Fruit fly (Drosophila melanogaster) whole organism, embryonic: ENCODE results near the gene CG32280.

Experiments used
- Adf1 ChIP-seq: fragments of 200-800 bp; sonication (Bioruptor generic); IDR thresholded peaks from 2 replicates; pipeline ENCODE4 v1.3.6; 2022; ENCODE audit warnings: missing biosample characterization, missing genetic modification characterization
- CG10565 ChIP-seq: fragments of 200-800 bp; sonication (Bioruptor generic); optimal IDR thresholded peaks from 3 replicates; lab custom pipeline; 2016; ENCODE audit warnings: missing biosample characterization, mild to moderate bottlenecking, missing genetic modification characterization
- CG11504 ChIP-seq: fragments of 200-800 bp; sonication (Bioruptor generic); optimal IDR thresholded peaks from 3 replicates; lab custom pipeline; 2019; ENCODE audit warnings: missing biosample characterization, mild to moderate bottlenecking, missing genetic modification characterization, moderate library complexity
- CG11696 ChIP-seq: fragments of 200-800 bp; sonication (Bioruptor generic); IDR thresholded peaks from 2 replicates; pipeline ENCODE4 v1.3.6; 2022; ENCODE audit warnings: missing biosample characterization, missing genetic modification characterization
- CG12071 ChIP-seq: fragments of 200-800 bp; sonication (Bioruptor generic); optimal IDR thresholded peaks from 3 replicates; lab custom pipeline; 2018; ENCODE audit warnings: missing biosample characterization, mild to moderate bottlenecking, missing genetic modification characterization
- CG12236 ChIP-seq: fragments of 200-800 bp; sonication (Bioruptor generic); optimal IDR thresholded peaks from 2 replicates; lab custom pipeline; 2016; ENCODE audit warnings: missing biosample characterization, missing genetic modification characterization
- CG1233 ChIP-seq: fragments of 200-800 bp; sonication (Bioruptor generic); optimal IDR thresholded peaks from 4 replicates; lab custom pipeline; 2018; ENCODE audit warnings: missing biosample characterization, mild to moderate bottlenecking, missing genetic modification characterization
- CG14441 ChIP-seq: fragments of 200-800 bp; sonication (Bioruptor generic); IDR thresholded peaks from 2 replicates; pipeline ENCODE4 v1.3.6; 2022; ENCODE audit warnings: missing biosample characterization, missing genetic modification characterization
- CG15514 ChIP-seq: fragments of 200-800 bp; sonication (Bioruptor generic); optimal IDR thresholded peaks from 3 replicates; lab custom pipeline; 2017; ENCODE audit warnings: missing biosample characterization, missing genetic modification characterization, mild to moderate bottlenecking, moderate library complexity, missing genetic modification reagents
- CG16863 ChIP-seq: fragments of 200-800 bp; sonication (Bioruptor generic); optimal IDR thresholded peaks from 3 replicates; lab custom pipeline; 2016; ENCODE audit warnings: missing biosample characterization, missing genetic modification characterization
- CG18011 ChIP-seq: fragments of 200-800 bp; sonication (Bioruptor generic); optimal IDR thresholded peaks from 2 replicates; lab custom pipeline; 2017; ENCODE audit warnings: missing biosample characterization, missing genetic modification characterization, mild to moderate bottlenecking, moderate library complexity, missing genotype
- CG18262 ChIP-seq: fragments of 200-800 bp; optimal IDR thresholded peaks from 3 replicates; lab custom pipeline; 2019; ENCODE audit warnings: missing biosample characterization, mild to moderate bottlenecking, missing genetic modification characterization, moderate library complexity
- CG18476 ChIP-seq: fragments of 200-800 bp; sonication (Bioruptor generic); optimal IDR thresholded peaks from 2 replicates; lab custom pipeline; 2016; ENCODE audit warnings: missing biosample characterization, mild to moderate bottlenecking, missing genetic modification characterization
- CG2129 ChIP-seq: fragments of 200-800 bp; sonication (Bioruptor generic); IDR thresholded peaks from 2 replicates; pipeline ENCODE4 v1.3.6; 2022; ENCODE audit warnings: missing biosample characterization, missing genetic modification characterization; ENCODE audit not compliant: partially characterized antibody
- CG2678 ChIP-seq: fragments of 200-800 bp; sonication (Bioruptor generic); optimal IDR thresholded peaks from 3 replicates; lab custom pipeline; 2019; ENCODE audit warnings: missing biosample characterization, mild to moderate bottlenecking, missing genetic modification characterization, moderate library complexity
- CG31365 ChIP-seq: fragments of 200-800 bp; sonication (Bioruptor generic); optimal IDR thresholded peaks from 2 replicates; lab custom pipeline; 2018; ENCODE audit warnings: missing biosample characterization, mild to moderate bottlenecking, missing genetic modification characterization
- CG3281 ChIP-seq: fragments of 200-800 bp; sonication (Bioruptor generic); optimal IDR thresholded peaks from 3 replicates; lab custom pipeline; 2017; ENCODE audit warnings: missing biosample characterization, mild to moderate bottlenecking, missing genetic modification characterization
- CG3995 ChIP-seq: fragments of 200-800 bp; sonication (Bioruptor generic); optimal IDR thresholded peaks from 3 replicates; lab custom pipeline; 2016; ENCODE audit warnings: missing biosample characterization, missing genetic modification characterization
- CG4424 ChIP-seq: fragments of 200-800 bp; sonication (Bioruptor generic); optimal IDR thresholded peaks from 3 replicates; lab custom pipeline; 2016; ENCODE audit warnings: missing biosample characterization, missing genetic modification characterization
- CG6689 ChIP-seq: fragments of 200-800 bp; sonication (Bioruptor generic); IDR thresholded peaks from 2 replicates; pipeline ENCODE4 v1.3.6; 2022; ENCODE audit warnings: missing biosample characterization, missing genetic modification characterization
- CG6854 ChIP-seq: fragments of 200-800 bp; sonication (Bioruptor generic); optimal IDR thresholded peaks from 3 replicates; lab custom pipeline; 2017; ENCODE audit warnings: missing biosample characterization, mild to moderate bottlenecking, missing genetic modification characterization
- CG7963 ChIP-seq: fragments of 200-800 bp; sonication (Bioruptor generic); IDR thresholded peaks from 3 replicates; pipeline ENCODE4 v1.3.6; 2022; ENCODE audit warnings: missing biosample characterization, missing genetic modification characterization; ENCODE audit not compliant: partially characterized antibody
- CG7987 ChIP-seq: fragments of 200-800 bp; sonication (Bioruptor generic); optimal IDR thresholded peaks from 2 replicates; lab custom pipeline; 2018; ENCODE audit warnings: missing biosample characterization, mild to moderate bottlenecking, missing genetic modification characterization, moderate library complexity
- CG8089 ChIP-seq: fragments of 200-800 bp; sonication (Bioruptor generic); optimal IDR thresholded peaks from 3 replicates; lab custom pipeline; 2016; ENCODE audit warnings: missing biosample characterization, missing genetic modification characterization
- CG8290 ChIP-seq, 3 experiments: fragments of 200-800 bp; sonication (Bioruptor generic); optimal IDR thresholded peaks; 2 replicates each; lab custom pipeline; 2016 to 2019; ENCODE audit warnings: missing biosample characterization in 3 of 3, missing genetic modification characterization in 3 of 3, mild to moderate bottlenecking in 2 of 3, moderate library complexity in 1 of 3
- CG8944 ChIP-seq: fragments of 200-800 bp; sonication (Bioruptor generic); optimal IDR thresholded peaks from 3 replicates; lab custom pipeline; 2016; ENCODE audit warnings: missing biosample characterization, missing genetic modification characterization
- CoRest ChIP-seq: fragments of 200-800 bp; sonication (Bioruptor generic); optimal IDR thresholded peaks from 3 replicates; lab custom pipeline; 2018; ENCODE audit warnings: missing biosample characterization, mild to moderate bottlenecking, missing genetic modification characterization, moderate library complexity
- HLH3B ChIP-seq: fragments of 200-800 bp; sonication (Bioruptor generic); IDR thresholded peaks from 2 replicates; pipeline ENCODE4 v1.3.6; 2022; ENCODE audit warnings: missing biosample characterization, missing genetic modification characterization
- Hr51 ChIP-seq, 2 experiments: fragments of 200-800 bp; sonication (Bioruptor generic); optimal IDR thresholded peaks; 2 replicates in 1 of 2; 3 replicates in 1 of 2; lab custom pipeline; 2016 to 2018; ENCODE audit warnings: missing biosample characterization in 2 of 2, missing genetic modification characterization in 2 of 2, mild to moderate bottlenecking in 1 of 2, moderate library complexity in 1 of 2
- NC2α ChIP-seq: fragments of 200-800 bp; sonication (Bioruptor generic); optimal IDR thresholded peaks from 2 replicates; lab custom pipeline; 2016; ENCODE audit warnings: missing biosample characterization, missing genetic modification characterization
- Poxn ChIP-seq: fragments of 200-800 bp; sonication (Bioruptor generic); IDR thresholded peaks from 2 replicates; pipeline ENCODE4 v1.3.6; 2022; ENCODE audit warnings: missing biosample characterization, missing genetic modification characterization
- Six4 ChIP-seq: fragments of 200-800 bp; sonication (Bioruptor generic); optimal IDR thresholded peaks from 2 replicates; lab custom pipeline; 2016; ENCODE audit warnings: missing biosample characterization, missing genetic modification characterization
- Tbp ChIP-seq: fragments of >200 bp; optimal IDR thresholded peaks from 2 replicates; lab custom pipeline; 2018; ENCODE audit warnings: missing biosample characterization, missing genetic modification characterization
- ab ChIP-seq: fragments of 200-800 bp; sonication (Bioruptor generic); optimal IDR thresholded peaks from 2 replicates; lab custom pipeline; 2016; ENCODE audit warnings: missing biosample characterization, missing genetic modification characterization
- bowl ChIP-seq: fragments of 200-800 bp; sonication (Bioruptor generic); IDR thresholded peaks from 2 replicates; pipeline ENCODE4 v1.3.6; 2022; ENCODE audit warnings: missing biosample characterization, missing genetic modification characterization
- cad ChIP-seq: fragments of >200 bp; optimal IDR thresholded peaks from 2 replicates; lab custom pipeline; 2017; ENCODE audit warnings: missing biosample characterization, missing genetic modification characterization
- croc ChIP-seq: fragments of 200-800 bp; sonication (Bioruptor generic); conservative IDR thresholded peaks from 3 replicates; pipeline ENCODE4 v1.3.6; 2022; ENCODE audit warnings: missing biosample characterization, missing genetic modification characterization
- esg ChIP-seq: fragments of 200-800 bp; sonication (Bioruptor generic); conservative IDR thresholded peaks from 2 replicates; pipeline ENCODE4 v1.3.6; 2022; ENCODE audit warnings: missing biosample characterization, missing genetic modification characterization
- ham ChIP-seq: fragments of 200-800 bp; sonication (Bioruptor generic); IDR thresholded peaks from 2 replicates; pipeline ENCODE4 v1.3.6; 2022; ENCODE audit warnings: missing biosample characterization, missing genetic modification characterization
- kah ChIP-seq: fragments of 200-800 bp; sonication (Bioruptor generic); optimal IDR thresholded peaks from 2 replicates; lab custom pipeline; 2018; ENCODE audit warnings: missing biosample characterization, mild to moderate bottlenecking, missing genetic modification characterization
- kay ChIP-seq: fragments of 200-800 bp; sonication (Bioruptor generic); optimal IDR thresholded peaks from 2 replicates; lab custom pipeline; 2016; ENCODE audit warnings: missing biosample characterization, missing genetic modification characterization
- lmd ChIP-seq: fragments of 200-800 bp; sonication (Bioruptor generic); IDR thresholded peaks from 2 replicates; pipeline ENCODE4 v1.3.6; 2022; ENCODE audit warnings: missing biosample characterization, missing genetic modification characterization
- nau ChIP-seq: fragments of 200-800 bp; sonication (Bioruptor generic); optimal IDR thresholded peaks from 3 replicates; lab custom pipeline; 2017; ENCODE audit warnings: missing biosample characterization, mild to moderate bottlenecking, missing genetic modification characterization, missing genetic modification reagents
- nerfin-2 ChIP-seq: fragments of 200-800 bp; sonication (Bioruptor generic); IDR thresholded peaks from 2 replicates; pipeline ENCODE4 v1.3.6; 2022; ENCODE audit warnings: missing biosample characterization, missing genetic modification characterization; ENCODE audit not compliant: partially characterized antibody
- phol ChIP-seq: fragments of 200-800 bp; sonication (Bioruptor generic); optimal IDR thresholded peaks from 3 replicates; lab custom pipeline; 2018; ENCODE audit warnings: missing biosample characterization, mild to moderate bottlenecking, missing genetic modification characterization, moderate library complexity
- rib ChIP-seq: fragments of 200-800 bp; sonication (Bioruptor generic); IDR thresholded peaks from 2 replicates; pipeline ENCODE4 v1.3.6; 2022; ENCODE audit warnings: missing biosample characterization, missing genetic modification characterization
- run ChIP-seq: fragments of 200-800 bp; sonication (Bioruptor generic); optimal IDR thresholded peaks from 3 replicates; lab custom pipeline; 2018; ENCODE audit warnings: missing biosample characterization, mild to moderate bottlenecking, missing genetic modification characterization
- sc ChIP-seq, 3 experiments: fragments of >200 bp in 2 of 3; fragments of 200-800 bp in 1 of 3; sonication (Bioruptor generic) in 1 of 3; optimal IDR thresholded peaks; 2 replicates in 2 of 3; 3 replicates in 1 of 3; lab custom pipeline; 2017; ENCODE audit warnings: mild to moderate bottlenecking in 1 of 3, missing biosample characterization in 1 of 3, missing genetic modification characterization in 1 of 3, missing genetic modification reagents in 1 of 3
- slbo ChIP-seq: fragments of 200-800 bp; sonication (Bioruptor generic); IDR thresholded peaks from 2 replicates; pipeline ENCODE4 v1.3.6; 2022; ENCODE audit warnings: missing biosample characterization, missing genetic modification characterization
- wdn ChIP-seq: fragments of 200-800 bp; sonication (Bioruptor generic); IDR thresholded peaks from 2 replicates; pipeline ENCODE4 v1.3.6; 2022; ENCODE audit warnings: missing biosample characterization, missing genetic modification characterization

The CG32280 gene

dm6 chr3L:3127544-3127943, 37.4 kb upstream of the CG32280 start, which contains the start of gene promL (continued):
- TF ChIP-seq NC2α (GFP tag; lab: Kevin White, UChicago) (no peak), CG4424 (GFP tag; lab: Kevin White, UChicago) (peak; percentile 37), Tbp (no peak), kay (GFP tag; lab: Kevin White, UChicago) (no peak), CG15514 (GFP tag; lab: Kevin White, UChicago) (peak; percentile 88), CG6854 (GFP tag; lab: Kevin White, UChicago) (peak; percentile 55), CoRest (tag; lab: Kevin White, UChicago) (peak; percentile 86), phol (tag; lab: Kevin White, UChicago) (peak; percentile 67), ham (GFP tag; lab: Robert Waterston, UW) (no peak), HLH3B (GFP tag; lab: Robert Waterston, UW) (0 out of 2 replicates have a peak, but pooled peaks have one; percentile 11), Adf1 (GFP tag; lab: Robert Waterston, UW) (no peak; the same call in 1 of the 2 replicates), CG3995 (GFP tag; lab: Kevin White, UChicago) (peak; percentile 22), run (no peak), slbo (no peak), sc (optimal IDR thresholded peaks at IDR 0.05; lab: Kevin White, UChicago) (no peak), sc (GFP tag; optimal IDR thresholded peaks at IDR 0.05; lab: Kevin White, UChicago) (no peak), CG11696 (GFP tag; lab: Robert Waterston, UW) (no peak), CG14441 (GFP tag; lab: Robert Waterston, UW) (no peak), CG8290 (GFP tag; optimal IDR thresholded peaks at IDR 0.05; lab: Kevin White, UChicago) (peak; percentile 42), CG8290 (tag; optimal IDR thresholded peaks at IDR 0.05; lab: Kevin White, UChicago) (peak in 1 of 2 experiments; percentile 67), CG7987 (GFP tag; lab: Kevin White, UChicago) (peak; percentile 84), CG12071 (peak; percentile 41), CG8089 (GFP tag; lab: Kevin White, UChicago) (no peak), CG10565 (no peak), CG7963 (GFP tag; lab: Robert Waterston, UW) (no peak), CG18476 (GFP tag; lab: Kevin White, UChicago) (no peak), CG2129 (no peak), CG6689 (GFP tag; lab: Robert Waterston, UW) (no peak), CG12236 (GFP tag; lab: Kevin White, UChicago) (peak; percentile 6), CG31365 (tag; lab: Kevin White, UChicago) (peak; percentile 37), nau (GFP tag; lab: Kevin White, UChicago) (peak; percentile 69), Six4 (GFP tag; lab: Kevin White, UChicago) (no peak), CG16863 (GFP tag; lab: Kevin White, UChicago) (peak; percentile 9), wdn (GFP tag; lab: Robert Waterston, UW) (peak; percentile 15; the same call in 1 of the 2 replicates), CG8944 (GFP tag; lab: Kevin White, UChicago) (no peak), Hr51 (GFP tag; optimal IDR thresholded peaks at IDR 0.05; lab: Kevin White, UChicago) (peak; percentile 18 to 52), CG18262 (tag; lab: Kevin White, UChicago) (peak; percentile 50), cad (GFP tag; lab: Kevin White, UChicago) (no peak), Poxn (GFP tag; lab: Robert Waterston, UW) (no peak), esg (GFP tag; lab: Robert Waterston, UW) (no peak), croc (GFP tag; lab: Robert Waterston, UW) (no peak), CG18011 (GFP tag; lab: Kevin White, UChicago) (peak; percentile 3), lmd (GFP tag; lab: Robert Waterston, UW) (no peak), ab (no peak), CG3281 (peak; percentile 81), bowl (GFP tag; lab: Robert Waterston, UW) (no peak), CG1233 (GFP tag; lab: Kevin White, UChicago) (peak; percentile 53), CG11504 (tag; lab: Kevin White, UChicago) (peak; percentile 72), kah (no peak), CG2678 (tag; lab: Kevin White, UChicago) (peak; percentile 41), nerfin-2 (GFP tag; lab: Robert Waterston, UW) (no peak), rib (GFP tag; lab: Robert Waterston, UW) (no peak)
